Fruit fly (Drosophila melanogaster) Kc167 (cell line): ENCODE data around the gene CheB93a.

Experiments used
- Myc ChIP-seq: fragments of >200 bp; optimal IDR thresholded peaks from 2 replicates; lab custom pipeline; 2017; ENCODE audit warnings: missing external identifiers
- Sin3A ChIP-seq: fragments of >200 bp; optimal IDR thresholded peaks from 2 replicates; lab custom pipeline; 2018; ENCODE audit warnings: missing external identifiers
- h ChIP-seq: fragments of >200 bp; optimal IDR thresholded peaks from 3 replicates; lab custom pipeline; 2018; ENCODE audit warnings: missing external identifiers
- insv ChIP-seq: fragments of >200 bp; optimal IDR thresholded peaks from 3 replicates; lab custom pipeline; 2018; ENCODE audit warnings: missing external identifiers
- psq ChIP-seq: fragments of >200 bp; optimal IDR thresholded peaks from 2 replicates; lab custom pipeline; 2017; ENCODE audit warnings: missing external identifiers
- ttk ChIP-seq: sonication (Bioruptor generic); optimal IDR thresholded peaks from 2 replicates; lab custom pipeline; 2017; ENCODE audit warnings: missing external identifiers

CheB93a gene

dm6 chr3R:21407145-21407544 lies at the start of gene CheB93a:
Gene CheB93a, plus strand, starts transcription at chr3R:21407445.
- TF ChIP-seq ttk (lab: Kevin White, UChicago) (no peak), h (lab: Kevin White, UChicago) (no peak), Myc (lab: Kevin White, UChicago) (no peak), Sin3A (no peak), psq (lab: Kevin White, UChicago) (no peak), insv (lab: Kevin White, UChicago) (no peak)

- TF ChIP-seq Myc (lab: Kevin White, UChicago) (no peak), Sin3A (no peak), h (lab: Kevin White, UChicago) (no peak), insv (lab: Kevin White, UChicago) (no peak), psq (lab: Kevin White, UChicago) (no peak), ttk (lab: Kevin White, UChicago) (no peak)
Measured at dm6 chr3R:21359375-21360191, 47.7 kb upstream of the CheB93a start.

- TF ChIP-seq insv (lab: Kevin White, UChicago) = no peak
- no peak for TF ChIP-seq Sin3A
- TF ChIP-seq ttk (lab: Kevin White, UChicago) = no peak
- no peak for TF ChIP-seq Myc (lab: Kevin White, UChicago)
- TF ChIP-seq h (lab: Kevin White, UChicago) = no peak
- TF ChIP-seq psq (lab: Kevin White, UChicago) = no peak
Measured at dm6 chr3R:21360192-21360535, 47.1 kb upstream of the CheB93a start.

dm6 chr3R:21365262-21365661 lies 42.0 kb upstream of the CheB93a start:
- TF ChIP-seq Myc (lab: Kevin White, UChicago) = no peak
- TF ChIP-seq ttk (lab: Kevin White, UChicago) = no peak
- TF ChIP-seq Sin3A = no peak
- no peak for TF ChIP-seq psq (lab: Kevin White, UChicago)
- TF ChIP-seq insv (lab: Kevin White, UChicago) = no peak

dm6 chr3R:21368444-21368843 lies 38.8 kb upstream of the CheB93a start:
- TF ChIP-seq ttk (lab: Kevin White, UChicago) (no peak), Sin3A (no peak), insv (lab: Kevin White, UChicago) (no peak), Myc (lab: Kevin White, UChicago) (no peak), h (lab: Kevin White, UChicago) (no peak), psq (lab: Kevin White, UChicago) (no peak)

DNA sequence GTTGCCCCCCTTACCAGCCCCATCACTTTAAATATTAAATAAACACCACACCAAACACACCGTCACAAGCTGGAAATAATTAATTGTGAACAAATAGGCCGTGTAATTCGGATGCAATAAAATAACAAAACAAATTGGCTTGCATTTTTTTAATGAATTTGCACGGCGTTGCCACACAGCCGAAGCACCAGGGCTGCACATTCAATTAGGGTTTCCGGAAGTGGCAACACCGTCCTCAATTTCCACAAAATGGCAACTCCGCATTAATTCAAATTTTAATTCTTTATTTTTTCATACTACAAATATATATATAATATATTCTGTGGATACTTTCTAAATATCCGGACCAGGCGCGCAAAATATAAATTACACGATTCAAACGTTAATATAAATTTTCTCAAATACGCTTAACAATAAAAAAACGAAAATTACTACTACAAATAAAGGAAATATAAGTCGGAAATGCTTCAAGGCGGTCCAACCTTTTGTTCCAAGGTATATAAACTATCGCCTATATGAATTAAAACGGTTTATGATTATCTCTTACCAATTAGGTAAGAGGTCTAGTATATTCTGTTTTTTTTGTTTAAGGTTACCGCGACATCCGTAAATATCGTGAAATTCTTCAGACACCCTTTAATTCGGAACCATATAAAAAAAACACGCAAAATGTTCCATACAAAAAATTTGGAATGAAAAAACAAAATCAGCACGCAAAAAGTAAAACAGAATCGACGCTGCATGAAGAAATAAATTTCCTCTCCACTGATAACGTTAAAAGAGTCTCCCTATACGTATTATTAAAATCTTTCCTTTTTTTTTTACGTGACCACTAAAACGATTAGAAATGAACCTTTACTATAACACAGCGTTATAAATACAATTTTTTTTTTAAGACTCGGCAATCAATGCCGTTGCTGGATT lies 33.6 kb upstream of the CheB93a start:
- TF ChIP-seq insv (lab: Kevin White, UChicago) = no peak
- TF ChIP-seq ttk (lab: Kevin White, UChicago) = no peak
- TF ChIP-seq psq (lab: Kevin White, UChicago) = no peak
- no peak for TF ChIP-seq h (lab: Kevin White, UChicago)
- TF ChIP-seq Sin3A = no peak
- no peak for TF ChIP-seq Myc (lab: Kevin White, UChicago)

- TF ChIP-seq h (lab: Kevin White, UChicago) (no peak), psq (lab: Kevin White, UChicago) (no peak), Myc (lab: Kevin White, UChicago) (no peak), insv (lab: Kevin White, UChicago) (no peak), ttk (lab: Kevin White, UChicago) (no peak)
Measured at dm6 chr3R:21376331-21376761, 30.9 kb upstream of the CheB93a start.

DNA sequence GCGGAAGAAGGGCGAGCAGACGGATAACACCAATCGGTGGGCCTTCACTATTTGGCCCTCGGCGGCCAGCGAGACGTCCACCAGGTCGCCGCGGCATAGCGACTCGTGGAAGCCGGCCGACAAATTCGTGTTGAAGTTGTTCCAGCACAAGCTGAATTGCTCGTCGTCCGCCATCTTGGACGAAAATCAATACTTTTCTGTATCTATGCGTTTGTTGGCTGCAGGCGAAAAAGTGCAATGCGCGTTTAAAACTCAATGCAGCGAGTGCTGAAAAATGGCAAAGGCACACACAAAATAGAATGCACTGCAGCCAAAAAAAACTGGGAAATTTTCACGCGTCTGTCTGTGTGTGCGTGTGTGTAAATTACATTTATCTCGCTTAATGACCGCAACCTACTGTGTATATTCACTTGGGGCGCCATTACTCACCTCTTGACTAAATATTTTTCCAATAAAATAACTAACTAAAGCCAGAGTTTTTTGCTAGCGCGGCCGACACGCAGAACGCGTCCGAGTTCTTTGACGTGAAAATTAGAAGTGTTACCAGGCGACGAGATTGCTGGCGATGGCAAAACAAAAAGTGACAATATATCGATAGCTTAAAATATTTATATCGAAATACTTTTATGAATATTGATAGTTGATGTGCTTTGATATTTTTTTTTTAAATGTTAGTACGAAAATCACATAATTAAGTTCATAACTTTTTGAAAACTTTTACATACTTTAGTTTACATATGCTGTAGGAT lies 30.2 kb upstream of the CheB93a start:
- no peak for TF ChIP-seq psq (lab: Kevin White, UChicago)
- TF ChIP-seq h (lab: Kevin White, UChicago) = no peak
- no peak for TF ChIP-seq Myc (lab: Kevin White, UChicago)
- TF ChIP-seq ttk (lab: Kevin White, UChicago) = no peak
- TF ChIP-seq Sin3A = no peak
- TF ChIP-seq insv (lab: Kevin White, UChicago) = no peak

DNA sequence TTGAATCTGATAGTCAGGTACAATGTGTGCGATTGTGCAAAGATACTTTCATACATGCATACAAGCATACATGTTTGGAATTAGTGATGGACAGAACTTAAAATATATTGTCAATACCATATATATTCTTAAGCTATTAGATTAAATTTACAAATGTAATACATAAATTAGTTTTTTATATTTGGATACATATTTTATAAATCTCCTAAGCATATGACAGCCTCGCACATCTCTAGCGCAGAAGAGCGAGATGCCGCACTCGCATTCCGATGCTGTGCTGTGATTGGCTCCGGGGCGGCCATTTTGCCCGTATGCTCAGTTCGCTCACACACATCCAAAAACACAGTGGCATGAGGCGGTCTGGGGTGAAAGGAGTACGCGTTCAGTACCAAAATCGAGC lies 28.6 kb upstream of the CheB93a start, which contains the start of gene tin:
tin (plus strand) TSS at position 383 of the 400 bp plus-strand sequence.
- TF ChIP-seq h (lab: Kevin White, UChicago) (no peak), psq (lab: Kevin White, UChicago) (no peak), insv (lab: Kevin White, UChicago) (no peak), Sin3A (no peak), ttk (lab: Kevin White, UChicago) (no peak), Myc (lab: Kevin White, UChicago) (no peak)

- TF ChIP-seq psq (lab: Kevin White, UChicago) (no peak), ttk (lab: Kevin White, UChicago) (no peak), Sin3A (no peak), insv (lab: Kevin White, UChicago) (no peak), h (lab: Kevin White, UChicago) (no peak), Myc (lab: Kevin White, UChicago) (no peak)
Measured at dm6 chr3R:21379927-21380326, 27.3 kb upstream of the CheB93a start.
